Worm (Caenorhabditis elegans) whole organism, early embryonic: Measurements from ENCODE around the gene Y105C5B.3.

ENCODE experiments used
- B0310.2 ChIP-seq: sonication (generic microtip); optimal IDR thresholded peaks from 2 replicates; lab custom pipeline; 2016; ENCODE audit warnings: mild to moderate bottlenecking, missing genetic modification characterization, missing compliant biosample characterization
- F13C5.2 ChIP-seq: sonication (generic microtip); optimal IDR thresholded peaks from 2 replicates; lab custom pipeline; 2017; ENCODE audit warnings: mild to moderate bottlenecking, missing genetic modification characterization, inconsistent platforms, missing compliant biosample characterization
- aly-1 ChIP-seq: sonication (generic microtip); optimal IDR thresholded peaks from 2 replicates; lab custom pipeline; 2016; ENCODE audit warnings: missing genetic modification characterization, missing compliant biosample characterization
- ama-1 ChIP-seq: fragments of 150-350 bp; optimal IDR thresholded peaks from 2 replicates; lab custom pipeline; 2014
- ceh-36 ChIP-seq: sonication (generic microtip); optimal IDR thresholded peaks from 2 replicates; lab custom pipeline; 2016; ENCODE audit warnings: missing genetic modification characterization, inconsistent platforms, missing compliant biosample characterization
- ets-7 ChIP-seq: sonication (generic microtip); optimal IDR thresholded peaks from 2 replicates; lab custom pipeline; 2016; ENCODE audit warnings: missing genotype, missing genetic modification characterization, missing compliant biosample characterization
- hmbx-1 ChIP-seq: sonication (generic microtip); optimal IDR thresholded peaks from 2 replicates; lab custom pipeline; 2016; ENCODE audit warnings: mild to moderate bottlenecking, missing genetic modification characterization, missing compliant biosample characterization
- hmg-4 ChIP-seq: fragments of 200-800 bp; sonication (Bioruptor generic); optimal IDR thresholded peaks from 2 replicates; lab custom pipeline; 2018; ENCODE audit warnings: mild to moderate bottlenecking, missing genetic modification characterization, missing compliant biosample characterization
- hnd-1 ChIP-seq: sonication (generic microtip); optimal IDR thresholded peaks from 2 replicates; lab custom pipeline; 2016; ENCODE audit warnings: missing genetic modification characterization, missing compliant biosample characterization
- pes-1 ChIP-seq: fragments of 200-800 bp; sonication (Bioruptor generic); IDR thresholded peaks from 2 replicates; pipeline ENCODE4 v1.3.6; 2022; ENCODE audit warnings: missing genetic modification reagents, missing genetic modification characterization, missing compliant biosample characterization
- scrt-1 ChIP-seq: fragments of 200-800 bp; sonication (Bioruptor generic); IDR thresholded peaks from 2 replicates; pipeline ENCODE4 v1.3.6; 2022; ENCODE audit warnings: missing genetic modification characterization, missing compliant biosample characterization
- sea-1 ChIP-seq: fragments of 200-800 bp; sonication (Bioruptor generic); conservative IDR thresholded peaks from 2 replicates; pipeline ENCODE4 v1.3.6; 2022; ENCODE audit warnings: missing genetic modification characterization, missing compliant biosample characterization
- tbx-11 ChIP-seq: fragments of 200-800 bp; sonication (Bioruptor generic); IDR thresholded peaks from 2 replicates; pipeline ENCODE4 v1.3.6; 2022; ENCODE audit warnings: missing genetic modification characterization, missing compliant biosample characterization

DNA sequence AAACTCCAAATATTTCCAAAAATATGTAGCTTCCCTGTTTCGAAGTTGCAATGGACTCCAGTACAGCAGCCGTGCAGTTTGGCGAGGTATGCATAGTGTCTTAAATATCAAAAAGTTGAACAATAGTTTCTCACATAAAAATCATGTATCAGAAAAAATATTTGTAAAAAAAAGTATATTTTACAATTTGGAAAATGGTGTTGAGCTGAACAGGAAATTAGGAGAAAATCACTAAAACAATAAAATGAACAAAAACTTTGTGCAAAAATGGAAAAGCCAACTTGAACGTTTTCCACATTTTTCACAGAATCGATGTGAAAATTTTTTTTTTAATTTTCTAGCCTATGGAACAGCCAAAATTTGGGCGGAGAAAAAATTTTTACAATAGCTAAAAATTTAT lies 42.7 kb downstream of the Y105C5B.3 start, which contains the start of gene Y105C5B.8:
- TF ChIP-seq ama-1 (lab: Kevin White, UChicago) = no peak
- TF ChIP-seq sea-1 = no peak
- no peak for TF ChIP-seq hmg-4 (GFP tag; lab: Kevin White, UChicago)
- no peak for TF ChIP-seq scrt-1
- no peak for TF ChIP-seq hmbx-1 (tag; lab: Kevin White, UChicago)
- TF ChIP-seq aly-1 = no peak
- no peak for TF ChIP-seq pes-1 (GFP tag; lab: Robert Waterston, UW)
- TF ChIP-seq ets-7 (tag; lab: Kevin White, UChicago) = no peak
- no peak for TF ChIP-seq F13C5.2 (tag; lab: Kevin White, UChicago)
- TF ChIP-seq ceh-36 (tag; lab: Kevin White, UChicago) = no peak
- no peak for TF ChIP-seq hnd-1
- no peak for TF ChIP-seq B0310.2 (tag; lab: Kevin White, UChicago)
- TF ChIP-seq tbx-11 = no peak
